Worm (Caenorhabditis elegans): Measurements from ENCODE around the gene srg-59.

- TF ChIP-seq mdl-1 (tag; optimal IDR thresholded peaks at IDR 0.05), result no peak
- TF ChIP-seq nhr-23 (tag; optimal IDR thresholded peaks at IDR 0.05), result no peak
- TF ChIP-seq nhr-11 (tag; optimal IDR thresholded peaks at IDR 0.05), result no peak
- no peak for TF ChIP-seq nhr-129 (tag; optimal IDR thresholded peaks at IDR 0.05)
- TF ChIP-seq dmd-4 (tag; optimal IDR thresholded peaks at IDR 0.05), result no peak
- TF ChIP-seq sma-9 (GFP tag; optimal IDR thresholded peaks at IDR 0.05), result no peak
- no peak for TF ChIP-seq sma-9 (tag; optimal IDR thresholded peaks at IDR 0.05)
- TF ChIP-seq egl-27 (tag; optimal IDR thresholded peaks at IDR 0.05), result no peak
- TF ChIP-seq C34F6.9 (tag; optimal IDR thresholded peaks at IDR 0.05), result no peak
- no peak for TF ChIP-seq skn-1 (tag; optimal IDR thresholded peaks at IDR 0.05)
- no peak for TF ChIP-seq ztf-11 (tag; optimal IDR thresholded peaks at IDR 0.05)
- TF ChIP-seq unc-62 (GFP tag; optimal IDR thresholded peaks at IDR 0.05), result no peak
- TF ChIP-seq gmeb-1 (tag; optimal IDR thresholded peaks at IDR 0.05), result no peak
- TF ChIP-seq nhr-6 (tag; optimal IDR thresholded peaks at IDR 0.05), result no peak
Measured at ce11 chrV:2739607-2740006, 14.5 kb upstream of the srg-59 start.
